Worm (Caenorhabditis elegans) whole organism, mixed stage, embryonic: ENCODE results near the gene ndub-3.

ENCODE experiments used
- M03D4.4 ChIP-seq: sonication (generic microtip); optimal IDR thresholded peaks from 2 replicates; lab custom pipeline; 2017; ENCODE audit warnings: mild to moderate bottlenecking, missing genetic modification characterization, missing compliant biosample characterization
- bed-3 ChIP-seq: fragments of 200-800 bp; sonication (Bioruptor generic); optimal IDR thresholded peaks from 3 replicates; lab custom pipeline; 2018; ENCODE audit warnings: mild to moderate bottlenecking, missing genetic modification characterization, moderate library complexity, missing compliant biosample characterization
- blmp-1 ChIP-seq: fragments of 150-350 bp; optimal IDR thresholded peaks from 2 replicates; lab custom pipeline; 2014; ENCODE audit warnings: missing biosample characterization, missing genetic modification characterization
- ceh-39 ChIP-seq: fragments of 150-350 bp; optimal IDR thresholded peaks from 2 replicates; lab custom pipeline; 2014; ENCODE audit warnings: missing biosample characterization, missing genetic modification characterization
- ceh-43 ChIP-seq: fragments of 200-800 bp; sonication (Bioruptor generic); optimal IDR thresholded peaks from 2 replicates; lab custom pipeline; 2018; ENCODE audit warnings: mild to moderate bottlenecking, missing genetic modification characterization, moderate library complexity, missing compliant biosample characterization
- ceh-83 ChIP-seq: fragments of 200-800 bp; sonication (Bioruptor generic); optimal IDR thresholded peaks from 2 replicates; lab custom pipeline; 2018; ENCODE audit warnings: mild to moderate bottlenecking, missing genetic modification characterization, missing compliant biosample characterization
- ces-1 ChIP-seq: fragments of 150-350 bp; optimal IDR thresholded peaks from 2 replicates; lab custom pipeline; 2014; ENCODE audit warnings: missing biosample characterization, missing genetic modification reagents, missing genetic modification characterization
- cnd-1 ChIP-seq: fragments of 200-800 bp; sonication (Bioruptor generic); optimal IDR thresholded peaks from 2 replicates; lab custom pipeline; 2018; ENCODE audit warnings: mild to moderate bottlenecking, missing genetic modification characterization, missing compliant biosample characterization
- elt-1 ChIP-seq: sonication (generic microtip); optimal IDR thresholded peaks from 2 replicates; lab custom pipeline; 2017; ENCODE audit warnings: missing genetic modification characterization, mild to moderate bottlenecking, missing compliant biosample characterization, antibody characterized with exemption, moderate library complexity, borderline replicate concordance; ENCODE audit not compliant: insufficient read depth
- elt-3 ChIP-seq: fragments of 150-350 bp; optimal IDR thresholded peaks from 2 replicates; lab custom pipeline; 2014; ENCODE audit warnings: missing biosample characterization, missing genetic modification characterization
- flh-1 ChIP-seq: fragments of 200-800 bp; sonication (Bioruptor generic); optimal IDR thresholded peaks from 2 replicates; lab custom pipeline; 2018; ENCODE audit warnings: mild to moderate bottlenecking, missing genetic modification characterization, moderate library complexity, missing compliant biosample characterization
- ham-2 ChIP-seq: fragments of 200-800 bp; sonication (Bioruptor generic); optimal IDR thresholded peaks from 2 replicates; lab custom pipeline; 2018; ENCODE audit warnings: mild to moderate bottlenecking, missing genetic modification characterization, missing compliant biosample characterization
- hlh-1 ChIP-seq: fragments of 150-350 bp; optimal IDR thresholded peaks from 2 replicates; lab custom pipeline; 2014; ENCODE audit warnings: missing biosample characterization, missing genetic modification reagents, missing genetic modification characterization
- lin-13 ChIP-seq: fragments of 150-350 bp; optimal IDR thresholded peaks from 2 replicates; lab custom pipeline; 2014; ENCODE audit warnings: missing biosample characterization, missing genetic modification characterization
- lin-32 ChIP-seq: fragments of 200-800 bp; sonication (Bioruptor generic); optimal IDR thresholded peaks from 2 replicates; lab custom pipeline; 2018; ENCODE audit warnings: mild to moderate bottlenecking, missing genetic modification characterization, missing compliant biosample characterization
- lsy-2 ChIP-seq: fragments of 150-350 bp; optimal IDR thresholded peaks from 2 replicates; lab custom pipeline; 2014; ENCODE audit warnings: missing biosample characterization, missing genetic modification characterization
- mab-5 ChIP-seq: fragments of 150-350 bp; optimal IDR thresholded peaks from 2 replicates; lab custom pipeline; 2014; ENCODE audit warnings: missing biosample characterization, missing genetic modification characterization
- mep-1 ChIP-seq: fragments of 150-350 bp; optimal IDR thresholded peaks from 2 replicates; lab custom pipeline; 2017; ENCODE audit warnings: missing biosample characterization, missing genetic modification reagents, missing genetic modification characterization, inconsistent platforms
- mls-2 ChIP-seq: sonication (generic microtip); optimal IDR thresholded peaks from 2 replicates; lab custom pipeline; 2016; ENCODE audit warnings: mild to moderate bottlenecking, missing genetic modification characterization, moderate library complexity, missing compliant biosample characterization
- nhr-12 ChIP-seq: fragments of 150-350 bp; optimal IDR thresholded peaks from 2 replicates; lab custom pipeline; 2014; ENCODE audit warnings: missing biosample characterization, missing genetic modification characterization
- nhr-2 ChIP-seq: fragments of 150-350 bp; optimal IDR thresholded peaks from 2 replicates; lab custom pipeline; 2014; ENCODE audit warnings: missing biosample characterization, missing genetic modification characterization
- nhr-237 ChIP-seq: fragments of 150-350 bp; optimal IDR thresholded peaks from 2 replicates; lab custom pipeline; 2014; ENCODE audit warnings: missing biosample characterization, missing genetic modification characterization
- nhr-28 ChIP-seq: fragments of 150-350 bp; optimal IDR thresholded peaks from 2 replicates; lab custom pipeline; 2014; ENCODE audit warnings: missing biosample characterization, missing genetic modification characterization
- nhr-76 ChIP-seq: sonication (generic microtip); optimal IDR thresholded peaks from 2 replicates; lab custom pipeline; 2017; ENCODE audit warnings: missing biosample characterization, missing genetic modification characterization
- pha-4 ChIP-seq: fragments of 150-350 bp; optimal IDR thresholded peaks from 2 replicates; lab custom pipeline; 2018; ENCODE audit warnings: missing biosample characterization, missing genetic modification reagents, missing genetic modification characterization
- sem-2 ChIP-seq: fragments of 200-800 bp; sonication (Bioruptor generic); optimal IDR thresholded peaks from 2 replicates; lab custom pipeline; 2018; ENCODE audit warnings: mild to moderate bottlenecking, missing genetic modification characterization, missing compliant biosample characterization
- snpc-4 ChIP-seq: fragments of 150-350 bp; optimal IDR thresholded peaks from 2 replicates; lab custom pipeline; 2014; ENCODE audit warnings: missing biosample characterization, missing genetic modification characterization
- sptf-1 ChIP-seq: sonication (generic microtip); optimal IDR thresholded peaks from 2 replicates; lab custom pipeline; 2017; ENCODE audit warnings: mild to moderate bottlenecking, missing genetic modification characterization, moderate library complexity, missing compliant biosample characterization
- tbx-8 ChIP-seq: fragments of 200-800 bp; sonication (Bioruptor generic); optimal IDR thresholded peaks from 2 replicates; lab custom pipeline; 2018; ENCODE audit warnings: mild to moderate bottlenecking, missing genetic modification characterization, moderate library complexity, missing compliant biosample characterization
- unc-120 ChIP-seq: sonication (generic microtip); optimal IDR thresholded peaks from 2 replicates; lab custom pipeline; 2017; ENCODE audit warnings: missing genetic modification characterization, missing compliant biosample characterization; ENCODE audit not compliant: poor library complexity, severe bottlenecking
- unc-39 ChIP-seq: fragments of 150-350 bp; optimal IDR thresholded peaks from 2 replicates; lab custom pipeline; 2014; ENCODE audit warnings: missing biosample characterization, missing genetic modification characterization
- ztf-11 ChIP-seq: fragments of 150-350 bp; optimal IDR thresholded peaks from 2 replicates; lab custom pipeline; 2014; ENCODE audit warnings: missing biosample characterization, missing genetic modification characterization

ndub-3 gene

DNA sequence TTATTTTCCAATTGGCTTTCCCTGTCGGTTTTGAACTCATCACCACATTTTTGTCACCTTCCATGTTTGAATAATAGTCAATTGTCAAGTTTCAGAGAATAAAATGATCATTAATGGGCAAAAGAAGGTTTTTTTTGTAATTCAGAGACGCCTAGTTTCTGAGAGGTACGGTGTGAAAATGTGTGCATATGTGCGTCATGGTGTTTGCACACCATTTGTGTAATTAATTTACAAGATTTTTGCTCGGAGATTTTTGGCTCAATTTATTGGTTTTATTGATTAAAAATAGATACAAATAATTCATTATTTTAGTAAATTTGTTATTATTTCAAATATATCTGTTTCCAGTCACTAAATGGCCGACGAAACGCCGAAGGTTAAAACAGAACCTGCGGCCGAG is 32.8 kb upstream of the ndub-3 start, which contains the start of the genes F44G4.3 and tdp-1:
F44G4.3 (minus strand) TSS at position 184 of the 400 bp plus-strand sequence.
tdp-1 (plus strand) TSS at position 347 of the 400 bp plus-strand sequence.
- TF ChIP-seq ces-1 (GFP tag; lab: Kevin White, UChicago) = peak; percentile 97
- no peak for TF ChIP-seq flh-1 (GFP tag; lab: Kevin White, UChicago)
- peak; percentile 93 for TF ChIP-seq lsy-2
- peak; percentile 1 for TF ChIP-seq mep-1 (tag; lab: Kevin White, UChicago)
- no peak for TF ChIP-seq nhr-28
- TF ChIP-seq blmp-1 (tag; lab: Kevin White, UChicago) = no peak
- TF ChIP-seq sem-2 (GFP tag; lab: Kevin White, UChicago) = no peak
- TF ChIP-seq hlh-1 (tag; lab: Kevin White, UChicago) = no peak
- no peak for TF ChIP-seq mab-5
- peak; percentile 3 for TF ChIP-seq M03D4.4 (tag; lab: Kevin White, UChicago)
- TF ChIP-seq, all 35 proteins: peak for 4

DNA sequence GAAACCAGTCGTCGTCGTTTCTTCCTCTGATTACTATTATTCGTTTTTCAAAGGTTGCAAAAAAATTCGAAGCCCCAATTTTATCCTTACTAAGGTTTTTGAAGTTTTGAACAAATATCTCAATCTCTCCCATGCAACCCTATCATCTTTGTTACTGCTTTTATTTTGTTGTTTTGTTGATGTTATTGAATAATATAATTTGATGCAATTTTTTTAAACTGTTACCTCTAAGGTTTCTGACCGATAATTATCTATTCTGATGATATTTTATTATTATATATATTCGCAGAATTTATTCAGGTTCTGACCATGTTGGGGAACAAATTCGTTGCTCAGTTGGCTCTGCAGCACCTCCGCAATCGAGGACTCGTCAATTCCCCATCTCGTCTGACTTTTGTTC is 31.4 kb upstream of the ndub-3 start, which contains the start of gene ndub-2:
ndub-2 (plus strand) TSS at position 301 of the 400 bp plus-strand sequence.
- TF ChIP-seq ceh-83 (GFP tag; lab: Kevin White, UChicago) = no peak
- TF ChIP-seq unc-120 = no peak
- no peak for TF ChIP-seq bed-3 (GFP tag; lab: Kevin White, UChicago)
- TF ChIP-seq ham-2 (GFP tag; lab: Kevin White, UChicago) = no peak
- no peak for TF ChIP-seq mab-5
- TF ChIP-seq unc-39 (tag; lab: Kevin White, UChicago) = no peak
- no peak for TF ChIP-seq hlh-1 (tag; lab: Kevin White, UChicago)
- TF ChIP-seq elt-1 (tag; lab: Kevin White, UChicago) = no peak
- TF ChIP-seq mep-1 (tag; lab: Kevin White, UChicago) = no peak

DNA sequence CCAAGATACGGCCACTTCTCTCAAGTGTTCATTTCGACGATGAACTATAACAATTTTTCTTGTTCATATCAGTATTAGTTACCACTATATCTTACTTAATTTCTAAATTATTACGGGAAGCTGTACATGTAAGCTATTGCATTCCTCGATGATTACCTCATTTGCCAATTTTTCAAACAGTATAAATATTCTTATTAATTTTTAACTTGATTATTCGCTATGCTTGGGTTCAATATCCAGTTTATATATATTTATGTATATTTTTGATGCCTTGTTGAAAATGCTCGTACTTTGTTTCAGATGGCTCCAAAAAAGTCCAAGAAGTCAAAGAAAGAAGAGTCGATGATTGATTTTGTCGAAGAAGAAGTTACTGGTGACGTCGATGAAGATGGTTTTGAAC is 29.6 kb upstream of the ndub-3 start, which contains the start of gene F44G4.1:
F44G4.1 (plus strand) TSS at position 301 of the 400 bp plus-strand sequence.
- no peak for TF ChIP-seq nhr-12 (tag; lab: Kevin White, UChicago)
- no peak for TF ChIP-seq lin-32 (GFP tag; lab: Kevin White, UChicago)
- no peak for TF ChIP-seq ceh-43
- TF ChIP-seq mep-1 (tag; lab: Kevin White, UChicago) = no peak
- TF ChIP-seq unc-39 (tag; lab: Kevin White, UChicago) = no peak
- no peak for TF ChIP-seq snpc-4 (tag; lab: Kevin White, UChicago)
- no peak for TF ChIP-seq nhr-76
- no peak for TF ChIP-seq nhr-237
- no peak for TF ChIP-seq blmp-1 (tag; lab: Kevin White, UChicago)
- no peak for TF ChIP-seq nhr-28
- TF ChIP-seq elt-3 (tag; lab: Kevin White, UChicago) = no peak
- TF ChIP-seq hlh-1 (tag; lab: Kevin White, UChicago) = no peak
- TF ChIP-seq lin-13 (tag; lab: Kevin White, UChicago) = no peak

DNA sequence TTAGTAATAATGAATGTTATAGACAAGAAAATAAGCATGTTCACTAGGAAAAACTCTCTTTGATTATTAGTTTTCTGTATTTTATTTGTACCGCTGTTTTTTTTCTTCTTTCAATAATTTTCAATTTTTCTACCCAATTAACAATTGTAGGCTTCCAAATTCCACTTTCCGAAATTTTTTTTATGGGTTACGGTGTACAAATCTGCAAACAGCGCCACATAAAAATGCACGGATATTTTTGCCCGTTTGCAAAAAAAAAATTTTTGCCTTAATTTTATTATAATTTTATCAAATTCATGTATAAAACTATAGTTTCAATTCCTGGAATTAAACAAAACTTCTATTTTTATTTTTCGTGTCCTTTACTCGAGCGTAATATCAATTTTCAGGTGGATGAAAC is 28.1 kb upstream of the ndub-3 start, which contains the start of gene ooc-5:
ooc-5 (plus strand) TSS at position 381 of the 400 bp plus-strand sequence.
- TF ChIP-seq lsy-2 (peak; percentile 93), nhr-12 (tag; lab: Kevin White, UChicago) (no peak), ces-1 (GFP tag; lab: Kevin White, UChicago) (peak; percentile 19)

DNA sequence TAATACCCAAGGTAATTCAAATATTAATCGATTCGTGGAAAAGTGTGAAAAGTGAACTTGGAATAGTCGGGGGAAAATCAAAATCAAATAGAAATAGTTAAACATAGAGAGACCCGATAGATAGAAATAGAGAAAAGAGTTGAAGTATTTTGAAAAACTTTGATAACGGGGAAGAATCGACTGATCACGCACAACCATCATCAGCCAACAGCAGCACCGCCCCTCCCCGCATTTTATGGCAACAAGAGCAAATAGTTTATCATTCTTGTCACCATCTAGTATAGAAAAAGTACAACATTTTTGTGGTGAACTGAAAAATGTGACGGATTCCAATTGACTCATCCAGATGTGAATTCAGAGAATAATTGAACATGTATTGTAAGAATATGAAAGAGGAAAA is 26.9 kb upstream of the ndub-3 start:
- TF ChIP-seq sem-2 (GFP tag; lab: Kevin White, UChicago) (no peak), tbx-8 (no peak), blmp-1 (tag; lab: Kevin White, UChicago) (no peak), ztf-11 (tag; lab: Kevin White, UChicago) (no peak), nhr-28 (no peak), ceh-39 (tag; lab: Kevin White, UChicago) (no peak), nhr-12 (tag; lab: Kevin White, UChicago) (no peak), lin-13 (tag; lab: Kevin White, UChicago) (no peak)

DNA sequence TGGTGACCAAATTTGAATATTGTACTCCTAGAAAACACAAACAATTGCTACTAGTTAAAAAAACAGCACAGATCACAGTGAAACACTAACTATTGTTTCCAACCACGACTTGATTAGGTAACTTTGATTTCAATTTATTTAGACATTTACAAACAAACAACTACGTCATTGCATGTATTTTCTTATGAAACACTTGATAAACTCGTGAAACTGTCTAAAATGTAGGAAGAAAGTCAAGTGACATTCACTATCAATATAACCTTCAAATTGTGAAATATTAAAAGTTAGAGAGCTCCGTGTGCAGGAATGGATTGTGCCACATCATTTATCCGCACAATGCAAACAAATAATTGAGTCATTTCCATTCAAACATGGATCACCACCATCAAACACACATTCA is 25.6 kb upstream of the ndub-3 start:
- TF ChIP-seq nhr-28 (no peak), mls-2 (no peak), blmp-1 (tag; lab: Kevin White, UChicago) (no peak), ceh-83 (GFP tag; lab: Kevin White, UChicago) (no peak), ceh-43 (no peak), ztf-11 (tag; lab: Kevin White, UChicago) (no peak), lin-32 (GFP tag; lab: Kevin White, UChicago) (no peak), elt-3 (tag; lab: Kevin White, UChicago) (no peak), tbx-8 (no peak), sptf-1 (no peak), mab-5 (no peak), unc-39 (tag; lab: Kevin White, UChicago) (no peak), lsy-2 (no peak), mep-1 (tag; lab: Kevin White, UChicago) (no peak), nhr-237 (no peak), pha-4 (tag; lab: Kevin White, UChicago) (no peak), ham-2 (GFP tag; lab: Kevin White, UChicago) (no peak), cnd-1 (tag; lab: Kevin White, UChicago) (no peak), nhr-2 (tag; lab: Kevin White, UChicago) (no peak), nhr-12 (tag; lab: Kevin White, UChicago) (no peak)
